Worm (Caenorhabditis elegans) whole organism, L1 larva: ENCODE measurements around the gene mboa-7.

ENCODE experiments used
- C04F5.9 ChIP-seq: sonication (generic microtip); optimal IDR thresholded peaks from 2 replicates; lab custom pipeline; 2016; ENCODE audit warnings: missing genetic modification characterization, missing compliant biosample characterization
- C16A3.4 ChIP-seq: fragments of 150-350 bp; optimal IDR thresholded peaks from 2 replicates; lab custom pipeline; 2014; ENCODE audit warnings: missing biosample characterization, missing genetic modification characterization
- C34B4.2 ChIP-seq: sonication (generic microtip); optimal IDR thresholded peaks from 2 replicates; lab custom pipeline; 2017; ENCODE audit warnings: mild to moderate bottlenecking, missing genetic modification characterization, missing compliant biosample characterization
- F16B12.6 ChIP-seq: fragments of 150-350 bp; optimal IDR thresholded peaks from 2 replicates; lab custom pipeline; 2014; ENCODE audit warnings: missing biosample characterization, missing genetic modification characterization
- aha-1 ChIP-seq: fragments of 150-350 bp; optimal IDR thresholded peaks from 2 replicates; lab custom pipeline; 2014; ENCODE audit warnings: missing biosample characterization, missing genetic modification characterization
- alr-1 ChIP-seq: fragments of 200-800 bp; sonication (Bioruptor generic); optimal IDR thresholded peaks from 2 replicates; lab custom pipeline; 2018; ENCODE audit warnings: borderline replicate concordance, mild to moderate bottlenecking, missing genetic modification characterization, missing compliant biosample characterization
- ama-1 ChIP-seq: fragments of 150-350 bp; optimal IDR thresholded peaks from 2 replicates; lab custom pipeline; 2014
- blmp-1 ChIP-seq: fragments of 150-350 bp; optimal IDR thresholded peaks from 2 replicates; lab custom pipeline; 2014; ENCODE audit warnings: missing biosample characterization, missing genetic modification characterization
- ceh-8 ChIP-seq: fragments of 200-800 bp; sonication (Bioruptor generic); optimal IDR thresholded peaks from 2 replicates; lab custom pipeline; 2018; ENCODE audit warnings: mild to moderate bottlenecking, missing genetic modification characterization, moderate library complexity, missing compliant biosample characterization
- ceh-88 ChIP-seq: fragments of 200-800 bp; sonication (Bioruptor generic); IDR thresholded peaks from 2 replicates; pipeline ENCODE4 v1.3.6; 2022; ENCODE audit warnings: missing genetic modification characterization, missing compliant biosample characterization
- ceh-90 ChIP-seq: sonication (generic microtip); optimal IDR thresholded peaks from 2 replicates; lab custom pipeline; 2016; ENCODE audit warnings: missing genetic modification characterization, missing compliant biosample characterization
- dpl-1 ChIP-seq, 3 experiments: fragments of 150-350 bp in 2 of 3; sonication (generic microtip) in 1 of 3; optimal IDR thresholded peaks; 2 replicates each; lab custom pipeline; 2014 to 2017; ENCODE audit warnings: missing biosample characterization in 3 of 3, missing genetic modification characterization in 3 of 3, missing genetic modification reagents in 3 of 3
- egl-27 ChIP-seq, 2 experiments: fragments of 150-350 bp in 1 of 2; sonication (generic microtip); optimal IDR thresholded peaks; 3 replicates each; lab custom pipeline; 2017 to 2018; ENCODE audit warnings: missing biosample characterization in 2 of 2, missing genetic modification characterization in 2 of 2, missing genetic modification reagents in 2 of 2
- elt-3 ChIP-seq, 6 experiments: fragments of 150-350 bp in 1 of 6; sonication (generic microtip); optimal IDR thresholded peaks; 2 replicates each; lab custom pipeline; 2017 to 2018; ENCODE audit warnings: missing biosample characterization in 6 of 6, missing genetic modification characterization in 6 of 6, inconsistent platforms in 1 of 6
- ets-5 ChIP-seq: fragments of 200-800 bp; sonication (Bioruptor generic); IDR thresholded peaks from 2 replicates; pipeline ENCODE4 v1.3.6; 2022; ENCODE audit warnings: missing genetic modification characterization, missing compliant biosample characterization
- fkh-10 ChIP-seq: sonication (generic microtip); optimal IDR thresholded peaks from 2 replicates; lab custom pipeline; 2017; ENCODE audit warnings: missing biosample characterization, missing genetic modification reagents, missing genetic modification characterization
- fkh-4 ChIP-seq: sonication (generic microtip); optimal IDR thresholded peaks from 2 replicates; lab custom pipeline; 2016; ENCODE audit warnings: missing compliant biosample characterization, missing genetic modification characterization, borderline replicate concordance
- fkh-8 ChIP-seq: sonication (generic microtip); optimal IDR thresholded peaks from 2 replicates; lab custom pipeline; 2016; ENCODE audit warnings: mild to moderate bottlenecking, missing genetic modification characterization, missing compliant biosample characterization
- grh-1 ChIP-seq: fragments of 200-800 bp; sonication (Bioruptor generic); IDR thresholded peaks from 2 replicates; pipeline ENCODE4 v1.3.6; 2022; ENCODE audit warnings: missing genetic modification reagents, missing genetic modification characterization, missing compliant biosample characterization
- hlh-17 ChIP-seq: fragments of 200-800 bp; sonication (Bioruptor generic); optimal IDR thresholded peaks from 2 replicates; lab custom pipeline; 2018; ENCODE audit warnings: missing genetic modification characterization, mild to moderate bottlenecking, missing compliant biosample characterization, moderate library complexity, borderline replicate concordance
- hpl-2 ChIP-seq: fragments of 150-350 bp; optimal IDR thresholded peaks from 2 replicates; lab custom pipeline; 2014; ENCODE audit warnings: missing biosample characterization, missing genetic modification reagents, missing genetic modification characterization
- jun-1 ChIP-seq: fragments of 150-350 bp; optimal IDR thresholded peaks from 2 replicates; lab custom pipeline; 2014; ENCODE audit warnings: missing biosample characterization, missing genetic modification reagents, missing genetic modification characterization
- lin-13 ChIP-seq: fragments of 150-350 bp; optimal IDR thresholded peaks from 2 replicates; lab custom pipeline; 2014; ENCODE audit warnings: missing biosample characterization, missing genetic modification reagents, missing genetic modification characterization
- lin-14 ChIP-seq: fragments of 200-800 bp; sonication (Bioruptor generic); optimal IDR thresholded peaks from 2 replicates; lab custom pipeline; 2018; ENCODE audit warnings: mild to moderate bottlenecking, missing genetic modification characterization, moderate library complexity, missing compliant biosample characterization
- lin-15B ChIP-seq: fragments of 150-350 bp; sonication (generic microtip); optimal IDR thresholded peaks from 3 replicates; lab custom pipeline; 2014; ENCODE audit warnings: missing biosample characterization, missing genetic modification characterization
- lin-35 ChIP-seq, 2 experiments: fragments of 150-350 bp; optimal IDR thresholded peaks; 2 replicates each; lab custom pipeline; 2014; ENCODE audit warnings: missing biosample characterization in 2 of 2, missing genetic modification characterization in 2 of 2, missing genetic modification reagents in 2 of 2
- lsy-2 ChIP-seq, 2 experiments: fragments of 150-350 bp; optimal IDR thresholded peaks; 2 replicates each; lab custom pipeline; 2014; ENCODE audit warnings: missing biosample characterization in 2 of 2, missing genetic modification characterization in 2 of 2
- mdl-1 ChIP-seq, 2 experiments: fragments of 150-350 bp; optimal IDR thresholded peaks; 2 replicates each; lab custom pipeline; 2014 to 2017; ENCODE audit warnings: missing biosample characterization in 2 of 2, missing genetic modification characterization in 2 of 2, inconsistent platforms in 1 of 2
- nhr-12 ChIP-seq: sonication (generic microtip); optimal IDR thresholded peaks from 2 replicates; lab custom pipeline; 2017; ENCODE audit warnings: missing biosample characterization, missing genetic modification characterization
- nhr-237 ChIP-seq: fragments of 150-350 bp; optimal IDR thresholded peaks from 2 replicates; lab custom pipeline; 2014; ENCODE audit warnings: missing biosample characterization, missing genetic modification characterization
- nhr-28 ChIP-seq: fragments of 150-350 bp; optimal IDR thresholded peaks from 2 replicates; lab custom pipeline; 2014; ENCODE audit warnings: missing biosample characterization, missing genetic modification characterization
- nhr-85 ChIP-seq: sonication (generic microtip); peaks from one replicate; lab custom pipeline; 2016; ENCODE audit warnings: missing genetic modification characterization, inconsistent platforms, missing compliant biosample characterization
- pag-3 ChIP-seq: sonication (generic microtip); optimal IDR thresholded peaks from 2 replicates; lab custom pipeline; 2017; ENCODE audit warnings: missing genetic modification characterization, mild to moderate bottlenecking, missing compliant biosample characterization, antibody characterized with exemption, borderline replicate concordance; ENCODE audit not compliant: insufficient read depth
- pax-3 ChIP-seq: fragments of 200-800 bp; sonication (Bioruptor generic); optimal IDR thresholded peaks from 2 replicates; lab custom pipeline; 2018; ENCODE audit warnings: mild to moderate bottlenecking, missing genetic modification characterization, moderate library complexity, missing compliant biosample characterization
- pqm-1 ChIP-seq: sonication (generic microtip); optimal IDR thresholded peaks from 3 replicates; lab custom pipeline; 2017; ENCODE audit warnings: missing biosample characterization, missing genetic modification characterization
- snpc-4 ChIP-seq: fragments of 150-350 bp; optimal IDR thresholded peaks from 2 replicates; lab custom pipeline; 2014; ENCODE audit warnings: missing biosample characterization, missing genetic modification characterization
- sup-37 ChIP-seq: fragments of 200-800 bp; sonication (Bioruptor generic); optimal IDR thresholded peaks from 2 replicates; lab custom pipeline; 2018; ENCODE audit warnings: mild to moderate bottlenecking, missing genetic modification characterization, missing compliant biosample characterization
- tlp-1 ChIP-seq: fragments of 150-350 bp; optimal IDR thresholded peaks from 2 replicates; lab custom pipeline; 2014; ENCODE audit warnings: missing biosample characterization, missing genetic modification characterization
- unc-130 ChIP-seq: fragments of 150-350 bp; optimal IDR thresholded peaks from 2 replicates; lab custom pipeline; 2017; ENCODE audit warnings: missing biosample characterization, missing genetic modification characterization, inconsistent platforms
- unc-30 ChIP-seq: sonication (generic microtip); optimal IDR thresholded peaks from 2 replicates; lab custom pipeline; 2017; ENCODE audit warnings: missing biosample characterization, missing genetic modification characterization
- unc-62 ChIP-seq: fragments of 150-350 bp; optimal IDR thresholded peaks from 2 replicates; lab custom pipeline; 2014; ENCODE audit warnings: missing biosample characterization, missing genetic modification reagents, missing genetic modification characterization
- unc-86 ChIP-seq: sonication (generic microtip); optimal IDR thresholded peaks from 2 replicates; lab custom pipeline; 2016; ENCODE audit warnings: missing genetic modification characterization, missing compliant biosample characterization
- zip-4 ChIP-seq: fragments of 200-800 bp; sonication (Bioruptor generic); optimal IDR thresholded peaks from 2 replicates; lab custom pipeline; 2018; ENCODE audit warnings: mild to moderate bottlenecking, missing genetic modification characterization, moderate library complexity, missing compliant biosample characterization
- ztf-11 ChIP-seq, 2 experiments: sonication (generic microtip); optimal IDR thresholded peaks; 2 replicates each; lab custom pipeline; 2016 to 2017; ENCODE audit warnings: missing genetic modification characterization in 2 of 2, missing biosample characterization in 1 of 2, missing compliant biosample characterization in 1 of 2
- ztf-4 ChIP-seq: fragments of 150-350 bp; optimal IDR thresholded peaks from 2 replicates; lab custom pipeline; 2014; ENCODE audit warnings: missing biosample characterization, missing genetic modification characterization

mboa-7 gene

ce11 chrX:10524483-10524948, at the start of gene mboa-7, which contains the start of gene git-1 (continued):
- peak; percentile 92 for TF ChIP-seq lin-14 (GFP tag; lab: Kevin White, UChicago)
- TF ChIP-seq F16B12.6 (tag; lab: Kevin White, UChicago): peak; percentile 25
- TF ChIP-seq lsy-2 (tag; optimal IDR thresholded peaks at IDR 0.05; lab: Kevin White, UChicago): peak; percentile 66 to 73
- TF ChIP-seq, all 84 proteins: peak for 31

- TF ChIP-seq sup-37 (GFP tag; lab: Kevin White, UChicago): no peak
- TF ChIP-seq unc-30 (tag; lab: Kevin White, UChicago): no peak
- TF ChIP-seq unc-130 (tag; lab: Kevin White, UChicago): no peak
- no peak for TF ChIP-seq tlp-1 (tag; lab: Kevin White, UChicago)
- no peak for TF ChIP-seq fkh-8
- TF ChIP-seq lin-35 (GFP tag; optimal IDR thresholded peaks at IDR 0.05; lab: Kevin White, UChicago): no peak
- no peak for TF ChIP-seq hpl-2 (GFP tag; lab: Kevin White, UChicago)
- TF ChIP-seq ets-5 (GFP tag; lab: Robert Waterston, UW): no peak
- no peak for TF ChIP-seq zip-4 (GFP tag; lab: Kevin White, UChicago)
- no peak for TF ChIP-seq unc-86 (tag; lab: Kevin White, UChicago)
- TF ChIP-seq aha-1: no peak
- no peak for TF ChIP-seq elt-3 (tag; optimal IDR thresholded peaks at IDR 0.05; lab: Kevin White, UChicago)
- TF ChIP-seq lin-13: no peak
- TF ChIP-seq dpl-1 (GFP tag; optimal IDR thresholded peaks at IDR 0.05; lab: Kevin White, UChicago): no peak
- no peak for TF ChIP-seq hlh-17 (GFP tag; lab: Kevin White, UChicago)
- TF ChIP-seq, all 84 proteins: peak for 0
These were observed 44.8 kb upstream of the mboa-7 start, which contains the start of gene bet-2 for ce11 chrX:10569185-10569584. TSS of gene bet-2 (plus strand) at chrX:10569273.

ce11 chrX:10568385-10569149, 44.2 kb upstream of the mboa-7 start:
- TF ChIP-seq ets-5 (GFP tag; lab: Robert Waterston, UW) (no peak), ama-1 (lab: Kevin White, UChicago) (peak; percentile 70), lin-15B (peak; percentile 72), ceh-88 (GFP tag; lab: Robert Waterston, UW) (peak; percentile 83; the same call in 1 of the 2 replicates), ceh-8 (GFP tag; lab: Kevin White, UChicago) (peak; percentile 85), unc-62 (GFP tag; lab: Kevin White, UChicago) (no peak), jun-1 (tag; lab: Kevin White, UChicago) (peak; percentile 94), zip-4 (GFP tag; lab: Kevin White, UChicago) (peak; percentile 80), grh-1 (peak; percentile 78), egl-27 (tag; optimal IDR thresholded peaks at IDR 0.05; lab: Kevin White, UChicago) (peak; percentile 46 to 81), C34B4.2 (tag; lab: Kevin White, UChicago) (no peak), nhr-85 (tag; lab: Kevin White, UChicago) (peak; percentile 99), fkh-4 (tag; lab: Kevin White, UChicago) (peak; percentile 61), lin-14 (GFP tag; lab: Kevin White, UChicago) (peak; percentile 99), mdl-1 (tag; optimal IDR thresholded peaks at IDR 0.05; lab: Kevin White, UChicago) (peak in 1 of 2 experiments; percentile 97), C16A3.4 (tag; lab: Kevin White, UChicago) (peak; percentile 87), lsy-2 (tag; optimal IDR thresholded peaks at IDR 0.05; lab: Kevin White, UChicago) (peak; percentile 89 to 90), pag-3 (tag; lab: Kevin White, UChicago) (peak; percentile 89), tlp-1 (tag; lab: Kevin White, UChicago) (no peak), ztf-11 (tag; optimal IDR thresholded peaks at IDR 0.05; lab: Kevin White, UChicago) (peak in 1 of 2 experiments; percentile 92), lin-35 (GFP tag; optimal IDR thresholded peaks at IDR 0.05; lab: Kevin White, UChicago) (peak; percentile 55 to 86), fkh-10 (GFP tag; lab: Kevin White, UChicago) (peak; percentile 77), unc-130 (tag; lab: Kevin White, UChicago) (peak; percentile 45), ceh-90 (peak; percentile 44), alr-1 (tag; lab: Kevin White, UChicago) (no peak), blmp-1 (tag; lab: Kevin White, UChicago) (peak; percentile 87), C04F5.9 (tag; lab: Kevin White, UChicago) (peak; percentile 43), pqm-1 (tag; lab: Kevin White, UChicago) (no peak), unc-86 (tag; lab: Kevin White, UChicago) (peak; percentile 97), nhr-12 (tag; lab: Kevin White, UChicago) (no peak), nhr-28 (tag; lab: Kevin White, UChicago) (no peak), snpc-4 (tag; lab: Kevin White, UChicago) (peak; percentile 61), nhr-237 (peak; percentile 84), pax-3 (peak; percentile 63), hpl-2 (GFP tag; lab: Kevin White, UChicago) (peak; percentile 37), ztf-4 (peak; percentile 86)
